Worm (Caenorhabditis elegans) whole organism, mixed stage, embryonic: ENCODE results near the gene golg-4.

Experiments used
- lin-13 ChIP-seq: fragments of 150-350 bp; optimal IDR thresholded peaks from 2 replicates; lab custom pipeline; 2014; ENCODE audit warnings: missing biosample characterization, missing genetic modification characterization
- mls-2 ChIP-seq: sonication (generic microtip); optimal IDR thresholded peaks from 2 replicates; lab custom pipeline; 2016; ENCODE audit warnings: mild to moderate bottlenecking, missing genetic modification characterization, moderate library complexity, missing compliant biosample characterization
- nhr-237 ChIP-seq: fragments of 150-350 bp; optimal IDR thresholded peaks from 2 replicates; lab custom pipeline; 2014; ENCODE audit warnings: missing biosample characterization, missing genetic modification characterization
- sem-2 ChIP-seq: fragments of 200-800 bp; sonication (Bioruptor generic); optimal IDR thresholded peaks from 2 replicates; lab custom pipeline; 2018; ENCODE audit warnings: mild to moderate bottlenecking, missing genetic modification characterization, missing compliant biosample characterization
- unc-120 ChIP-seq: sonication (generic microtip); optimal IDR thresholded peaks from 2 replicates; lab custom pipeline; 2017; ENCODE audit warnings: missing genetic modification characterization, missing compliant biosample characterization; ENCODE audit not compliant: poor library complexity, severe bottlenecking

Gene golg-4

ce11 chrIII:3475014-3475413 lies 69.6 kb downstream of the golg-4 start:
- TF ChIP-seq unc-120 (tag; lab: Kevin White, UChicago) = no peak
- no peak for TF ChIP-seq nhr-237
- no peak for TF ChIP-seq sem-2
- no peak for TF ChIP-seq lin-13 (tag; lab: Kevin White, UChicago)
- no peak for TF ChIP-seq mls-2 (tag; lab: Kevin White, UChicago)
